Fruit fly (Drosophila melanogaster): ENCODE measurements around the gene Sar1.

DNA sequence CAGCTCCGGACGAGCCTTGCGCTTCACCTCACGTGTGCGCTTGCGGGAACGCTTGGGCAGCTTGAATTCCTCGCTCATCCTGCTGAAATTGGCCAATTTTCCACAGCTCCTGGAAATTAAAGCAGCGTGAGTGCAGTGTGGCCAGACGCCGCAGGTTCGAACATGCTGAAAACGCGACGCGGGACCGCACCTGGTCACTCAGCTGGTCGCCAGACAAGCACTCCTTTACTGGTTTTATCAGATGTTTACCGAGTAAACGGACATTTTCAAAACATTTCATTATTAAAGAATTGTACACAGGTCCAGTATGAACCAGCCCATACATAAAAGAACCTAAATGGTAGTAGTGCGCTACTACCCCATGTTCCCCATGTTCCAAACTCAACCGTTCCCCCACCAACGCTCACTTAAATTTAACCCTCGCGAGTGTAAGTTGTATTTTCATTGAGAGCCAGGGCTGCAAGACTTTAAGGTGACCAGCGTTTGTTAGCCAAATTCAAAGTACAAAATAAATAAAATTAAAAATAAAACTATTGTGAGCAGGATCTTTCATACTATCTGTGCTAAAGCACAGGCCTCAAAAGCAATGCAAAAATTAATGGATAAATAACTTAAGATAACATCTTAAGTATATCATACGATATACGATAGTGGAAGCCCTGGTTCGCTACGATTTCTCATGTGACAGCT is 5.9 kb downstream of the Sar1 start, which contains the start of the genes JMJD6, CG7071 and Muted:
- no peak for TF ChIP-seq h (optimal IDR thresholded peaks at IDR 0.05)
- no peak for TF ChIP-seq Myc (optimal IDR thresholded peaks at IDR 0.05)
- TF ChIP-seq psq (optimal IDR thresholded peaks at IDR 0.05) = no peak
- no peak for TF ChIP-seq ttk (optimal IDR thresholded peaks at IDR 0.05)
